Fruit fly (Drosophila melanogaster): ENCODE measurements around the gene Naa40.

Gene Naa40

dm6 chr3R:29745056-29745455 lies 20.3 kb upstream of the Naa40 start, which contains the start of the genes Wdr24 and IntS11 (continued):
- peak; percentile 80 for TF ChIP-seq CG43689 (GFP tag; IDR thresholded peaks at IDR 0.05)
- TF ChIP-seq dysf (GFP tag; IDR thresholded peaks at IDR 0.05): peak; percentile 96
- TF ChIP-seq CG13775 (GFP tag; optimal IDR thresholded peaks at IDR 0.05): peak; percentile 73
- TF ChIP-seq nmo (GFP tag; optimal IDR thresholded peaks at IDR 0.05): peak; percentile 88
- peak; percentile 74 for TF ChIP-seq CG8924 (tag; optimal IDR thresholded peaks at IDR 0.05)
- peak; percentile 95 for TF ChIP-seq Abd-B (GFP tag; optimal IDR thresholded peaks at IDR 0.05)
- peak; percentile 94 for TF ChIP-seq CG14667 (GFP tag; IDR thresholded peaks at IDR 0.05)
- peak; percentile 10 for TF ChIP-seq CG17802 (tag; optimal IDR thresholded peaks at IDR 0.05)
- peak; percentile 90 for TF ChIP-seq danr (GFP tag; IDR thresholded peaks at IDR 0.05)
- TF ChIP-seq CG10543 (GFP tag; optimal IDR thresholded peaks at IDR 0.05): no peak
- peak; percentile 68 for TF ChIP-seq CG10267 (tag; optimal IDR thresholded peaks at IDR 0.05)

- peak; percentile 77 for TF ChIP-seq Blimp-1 (GFP tag; optimal IDR thresholded peaks at IDR 0.05)
- no peak for TF ChIP-seq D19A (tag; optimal IDR thresholded peaks at IDR 0.05)
- peak; percentile 40; the same call in 1 of the 2 replicates for TF ChIP-seq onecut (GFP tag; IDR thresholded peaks at IDR 0.05)
- no peak for TF ChIP-seq eyg (GFP tag; optimal IDR thresholded peaks at IDR 0.05)
- no peak for TF ChIP-seq CG7556 (GFP tag; optimal IDR thresholded peaks at IDR 0.05)
- TF ChIP-seq Med (GFP tag): peak; percentile 41
- TF ChIP-seq CG12769 (tag; optimal IDR thresholded peaks at IDR 0.05): peak; percentile 47
- no peak for TF ChIP-seq sens-2 (GFP tag; IDR thresholded peaks at IDR 0.05)
Measured at dm6 chr3R:29740078-29740477, 15.3 kb upstream of the Naa40 start.

DNA sequence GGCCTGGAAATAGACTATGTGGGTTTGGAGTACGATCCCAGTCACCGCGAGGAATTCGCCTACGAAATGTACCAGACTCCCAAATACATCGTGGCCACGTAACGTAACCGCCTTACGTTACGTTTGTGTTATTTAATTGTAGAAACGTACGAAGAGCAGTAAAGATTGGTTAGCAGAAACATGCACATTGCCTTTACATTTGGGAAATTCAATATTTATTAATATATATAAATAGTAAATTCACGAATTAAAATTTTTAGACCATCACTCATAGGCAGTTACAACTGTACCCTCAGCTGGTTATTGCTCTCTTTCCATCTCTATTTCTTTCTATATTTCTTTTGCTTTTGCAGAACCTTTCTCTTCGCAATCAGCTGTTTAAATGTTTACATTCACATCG lies 13.1 kb upstream of the Naa40 start, which contains the start of gene Gnpnat:
Gene Gnpnat, plus strand, starts transcription at position 385 of the 400 bp plus-strand sequence.
- TF ChIP-seq Hr78 (GFP tag; optimal IDR thresholded peaks at IDR 0.05) (no peak), CG12659 (GFP tag; optimal IDR thresholded peaks at IDR 0.05) (peak; percentile 55), Tbp (GFP tag; optimal IDR thresholded peaks at IDR 0.05) (no peak), ssp (GFP tag; IDR thresholded peaks at IDR 0.05) (no peak), z (GFP tag; IDR thresholded peaks at IDR 0.05) (no peak), CG4424 (GFP tag; optimal IDR thresholded peaks at IDR 0.05) (peak; percentile 37), fu2 (GFP tag; optimal IDR thresholded peaks at IDR 0.05) (no peak), shn (GFP tag; optimal IDR thresholded peaks at IDR 0.05) (no peak), disco-r (GFP tag; optimal IDR thresholded peaks at IDR 0.05) (no peak), YL-1 (GFP tag; optimal IDR thresholded peaks at IDR 0.05) (no peak), CG15601 (tag; optimal IDR thresholded peaks at IDR 0.05) (peak; percentile 42), cad (GFP tag; optimal IDR thresholded peaks at IDR 0.05) (no peak), CG2129 (GFP tag; IDR thresholded peaks at IDR 0.05; ENCODE audit: partially characterized antibody) (no peak), NC2α (GFP tag; optimal IDR thresholded peaks at IDR 0.05) (no peak), CG10543 (GFP tag; optimal IDR thresholded peaks at IDR 0.05) (no peak), knrl (GFP tag; IDR thresholded peaks at IDR 0.05; ENCODE audit: partially characterized antibody) (no peak), tio (GFP tag; optimal IDR thresholded peaks at IDR 0.05) (no peak), Asciz (GFP tag; optimal IDR thresholded peaks at IDR 0.05) (no peak), Abd-B (GFP tag; optimal IDR thresholded peaks at IDR 0.05) (peak; percentile 23), exex (tag; optimal IDR thresholded peaks at IDR 0.05) (no peak), Camta (GFP tag; optimal IDR thresholded peaks at IDR 0.05) (no peak), dimm (GFP tag; IDR thresholded peaks at IDR 0.05) (no peak), CG11085 (GFP tag; IDR thresholded peaks at IDR 0.05) (no peak), CG10267 (tag; optimal IDR thresholded peaks at IDR 0.05) (peak; percentile 46), pnt (GFP tag; optimal IDR thresholded peaks at IDR 0.05) (no peak), CG13894 (tag; optimal IDR thresholded peaks at IDR 0.05) (peak; percentile 26), ind (GFP tag; optimal IDR thresholded peaks at IDR 0.05) (peak; percentile 57), CG14710 (tag; optimal IDR thresholded peaks at IDR 0.05) (peak; percentile 32), CG2678 (tag; optimal IDR thresholded peaks at IDR 0.05) (peak; percentile 71), sna (GFP tag; IDR thresholded peaks at IDR 0.05; ENCODE audit: partially characterized antibody) (no peak), Fer3 (tag; optimal IDR thresholded peaks at IDR 0.05) (peak; percentile 67), ems (GFP tag; optimal IDR thresholded peaks at IDR 0.05) (no peak)
